Worm (Caenorhabditis elegans) whole organism, L3 larva: ENCODE data around the gene F47B8.3.

Experiments used
- R02D3.7 ChIP-seq: fragments of 150-350 bp; optimal IDR thresholded peaks from 2 replicates; lab custom pipeline; 2014; ENCODE audit warnings: missing biosample characterization, missing genetic modification characterization
- ZK546.5 ChIP-seq: sonication (generic microtip); optimal IDR thresholded peaks from 2 replicates; lab custom pipeline; 2017; ENCODE audit warnings: missing biosample characterization, missing genetic modification characterization
- aly-2 ChIP-seq: fragments of 150-350 bp; optimal IDR thresholded peaks from 2 replicates; lab custom pipeline; 2014; ENCODE audit warnings: missing biosample characterization, missing genetic modification characterization
- ceh-16 ChIP-seq: sonication (generic microtip); optimal IDR thresholded peaks from 2 replicates; lab custom pipeline; 2017; ENCODE audit warnings: missing biosample characterization, missing genetic modification characterization
- ceh-28 ChIP-seq: fragments of 150-350 bp; optimal IDR thresholded peaks from 2 replicates; lab custom pipeline; 2014; ENCODE audit warnings: missing biosample characterization, missing genetic modification reagents, missing genetic modification characterization
- ceh-9 ChIP-seq: sonication (generic microtip); optimal IDR thresholded peaks from 2 replicates; lab custom pipeline; 2018; ENCODE audit warnings: missing biosample characterization, missing genetic modification characterization
- egl-27 ChIP-seq: sonication (generic microtip); optimal IDR thresholded peaks from 4 replicates; lab custom pipeline; 2017; ENCODE audit warnings: missing biosample characterization, missing genetic modification reagents, missing genetic modification characterization
- elt-1 ChIP-seq: fragments of 150-350 bp; optimal IDR thresholded peaks from 2 replicates; lab custom pipeline; 2014; ENCODE audit warnings: missing biosample characterization, missing genetic modification characterization
- elt-2 ChIP-seq: sonication (generic microtip); optimal IDR thresholded peaks from 2 replicates; lab custom pipeline; 2016; ENCODE audit warnings: missing genetic modification reagents, mild to moderate bottlenecking, missing genetic modification characterization, missing compliant biosample characterization
- eor-1 ChIP-seq, 2 experiments: fragments of 150-350 bp; optimal IDR thresholded peaks; 2 replicates each; lab custom pipeline; 2014 to 2018; ENCODE audit warnings: missing biosample characterization in 2 of 2, missing genetic modification characterization in 2 of 2
- fkh-10 ChIP-seq: sonication (generic microtip); optimal IDR thresholded peaks from 2 replicates; lab custom pipeline; 2017; ENCODE audit warnings: missing biosample characterization, missing genetic modification reagents, missing genetic modification characterization
- fkh-2 ChIP-seq: fragments of 150-350 bp; optimal IDR thresholded peaks from 2 replicates; lab custom pipeline; 2014; ENCODE audit warnings: missing biosample characterization, missing genetic modification reagents, missing genetic modification characterization
- fos-1 ChIP-seq: fragments of 150-350 bp; optimal IDR thresholded peaks from 2 replicates; lab custom pipeline; 2014; ENCODE audit warnings: missing biosample characterization, missing genetic modification characterization
- lin-15B ChIP-seq: fragments of 150-350 bp; optimal IDR thresholded peaks from 2 replicates; lab custom pipeline; 2014; ENCODE audit warnings: missing biosample characterization, missing genetic modification characterization
- lin-39 ChIP-seq: fragments of 150-350 bp; optimal IDR thresholded peaks from 2 replicates; lab custom pipeline; 2018; ENCODE audit warnings: missing biosample characterization, missing genetic modification reagents, missing genetic modification characterization
- lsy-12 ChIP-seq: sonication (generic microtip); optimal IDR thresholded peaks from 2 replicates; lab custom pipeline; 2016; ENCODE audit warnings: mild to moderate bottlenecking, missing genetic modification characterization, missing compliant biosample characterization
- mdl-1 ChIP-seq: fragments of 150-350 bp; optimal IDR thresholded peaks from 2 replicates; lab custom pipeline; 2014; ENCODE audit warnings: missing biosample characterization, missing genetic modification characterization
- nhr-12 ChIP-seq: fragments of 150-350 bp; optimal IDR thresholded peaks from 2 replicates; lab custom pipeline; 2014; ENCODE audit warnings: missing biosample characterization, missing genetic modification characterization
- nhr-23 ChIP-seq: fragments of 150-350 bp; optimal IDR thresholded peaks from 2 replicates; lab custom pipeline; 2014; ENCODE audit warnings: missing biosample characterization, missing genetic modification reagents, missing genetic modification characterization
- nhr-237 ChIP-seq: fragments of 150-350 bp; optimal IDR thresholded peaks from 2 replicates; lab custom pipeline; 2014; ENCODE audit warnings: missing biosample characterization, missing genetic modification characterization
- nhr-25 ChIP-seq: sonication (generic microtip); optimal IDR thresholded peaks from 2 replicates; lab custom pipeline; 2017; ENCODE audit warnings: missing biosample characterization, missing genetic modification characterization
- nhr-28 ChIP-seq: fragments of 150-350 bp; optimal IDR thresholded peaks from 2 replicates; lab custom pipeline; 2014; ENCODE audit warnings: missing biosample characterization, missing genetic modification characterization
- nhr-43 ChIP-seq: sonication (generic microtip); optimal IDR thresholded peaks from 2 replicates; lab custom pipeline; 2016; ENCODE audit warnings: mild to moderate bottlenecking, missing genetic modification characterization, missing compliant biosample characterization; ENCODE audit not compliant: poor library complexity, severe bottlenecking
- nhr-67 ChIP-seq: fragments of 150-350 bp; optimal IDR thresholded peaks from 2 replicates; lab custom pipeline; 2014; ENCODE audit warnings: missing biosample characterization, missing genetic modification characterization
- nhr-77 ChIP-seq: fragments of 150-350 bp; optimal IDR thresholded peaks from 2 replicates; lab custom pipeline; 2014; ENCODE audit warnings: missing biosample characterization, missing genetic modification characterization
- pha-4 ChIP-seq: fragments of 150-350 bp; optimal IDR thresholded peaks from 2 replicates; lab custom pipeline; 2014; ENCODE audit warnings: missing biosample characterization, missing genetic modification reagents, missing genetic modification characterization
- pqm-1 ChIP-seq: fragments of 150-350 bp; optimal IDR thresholded peaks from 2 replicates; lab custom pipeline; 2017; ENCODE audit warnings: missing biosample characterization, missing genetic modification characterization, inconsistent platforms
- skn-1 ChIP-seq: fragments of 150-350 bp; optimal IDR thresholded peaks from 2 replicates; lab custom pipeline; 2014; ENCODE audit warnings: missing biosample characterization, missing genetic modification characterization
- tbx-2 ChIP-seq: sonication (generic microtip); optimal IDR thresholded peaks from 2 replicates; lab custom pipeline; 2016; ENCODE audit warnings: mild to moderate bottlenecking, missing genetic modification characterization, missing compliant biosample characterization
- unc-39 ChIP-seq: sonication (generic microtip); optimal IDR thresholded peaks from 4 replicates; lab custom pipeline; 2017; ENCODE audit warnings: missing biosample characterization, missing genetic modification characterization
- unc-62 ChIP-seq: fragments of 150-350 bp; sonication (generic microtip); optimal IDR thresholded peaks from 4 replicates; lab custom pipeline; 2014; ENCODE audit warnings: missing biosample characterization, missing genetic modification reagents, missing genetic modification characterization
- zag-1 ChIP-seq: fragments of 150-350 bp; optimal IDR thresholded peaks from 2 replicates; lab custom pipeline; 2014; ENCODE audit warnings: missing biosample characterization, missing genetic modification characterization
- ztf-11 ChIP-seq: fragments of 150-350 bp; optimal IDR thresholded peaks from 2 replicates; lab custom pipeline; 2014; ENCODE audit warnings: missing biosample characterization, missing genetic modification characterization
- ztf-4 ChIP-seq: fragments of 150-350 bp; optimal IDR thresholded peaks from 2 replicates; lab custom pipeline; 2014; ENCODE audit warnings: missing biosample characterization, missing genetic modification characterization

The F47B8.3 gene

DNA sequence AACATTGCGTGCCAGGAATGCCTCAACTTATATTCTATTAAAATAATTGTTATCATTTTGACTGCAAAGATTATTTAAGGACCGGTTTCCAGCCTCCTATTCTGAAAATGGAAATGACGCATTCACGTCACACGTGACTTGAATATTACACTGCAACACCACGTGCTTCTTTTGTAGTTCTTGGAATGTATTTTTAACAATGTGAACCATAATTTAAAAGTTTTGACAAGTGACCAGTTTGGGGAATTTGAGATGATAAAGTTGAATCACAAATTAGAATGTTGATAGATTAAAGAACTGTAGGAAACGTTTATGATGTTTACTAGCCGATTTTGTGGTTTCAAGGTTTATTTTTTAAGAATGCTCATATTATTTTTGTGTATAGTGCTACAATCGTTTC lies 18.9 kb upstream of the F47B8.3 start, which contains the start of gene F47B8.10:
TSS of gene F47B8.10 (plus strand) at position 301 of the 400 bp plus-strand sequence.
- TF ChIP-seq ZK546.5 (tag; lab: Kevin White, UChicago) (no peak), mdl-1 (tag; lab: Kevin White, UChicago) (no peak), ceh-28 (tag; lab: Kevin White, UChicago) (no peak), eor-1 (tag; optimal IDR thresholded peaks at IDR 0.05; lab: Kevin White, UChicago) (no peak), lin-39 (tag; lab: Kevin White, UChicago) (no peak), ceh-9 (tag; lab: Kevin White, UChicago) (no peak), aly-2 (tag; lab: Kevin White, UChicago) (no peak), R02D3.7 (tag; lab: Kevin White, UChicago) (no peak), unc-62 (no peak), egl-27 (tag; lab: Kevin White, UChicago) (no peak), elt-2 (tag; lab: Kevin White, UChicago) (no peak), lsy-12 (tag; lab: Kevin White, UChicago) (no peak), unc-39 (no peak), nhr-77 (tag; lab: Kevin White, UChicago) (no peak)

DNA sequence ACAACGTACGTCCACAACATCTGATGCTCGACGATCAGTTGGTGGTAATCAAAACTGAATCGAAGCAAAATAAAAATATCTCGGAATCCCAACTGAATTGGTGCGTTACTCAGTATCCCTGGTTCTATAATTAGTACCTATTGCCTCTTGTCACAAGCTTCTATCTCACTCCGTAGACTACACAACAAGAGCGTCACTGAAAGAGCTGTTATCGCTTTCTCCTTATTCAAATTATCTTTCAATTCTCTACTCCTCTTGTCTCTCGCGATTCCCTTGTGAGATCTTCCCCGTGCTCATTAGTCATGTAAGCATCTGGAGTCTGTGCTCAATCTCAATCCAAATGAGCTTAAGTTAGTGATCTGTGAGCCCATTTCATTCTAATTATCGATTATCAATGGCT lies 13.9 kb upstream of the F47B8.3 start, which contains the start of gene srm-6:
TSS of gene srm-6 (plus strand) at position 301 of the 400 bp plus-strand sequence.
- TF ChIP-seq nhr-25 (tag; lab: Kevin White, UChicago) (no peak), ztf-4 (tag; lab: Kevin White, UChicago) (no peak), elt-2 (tag; lab: Kevin White, UChicago) (no peak), egl-27 (tag; lab: Kevin White, UChicago) (no peak), nhr-43 (no peak), pha-4 (no peak), nhr-67 (no peak), pqm-1 (tag; lab: Kevin White, UChicago) (no peak), lin-15B (tag; lab: Kevin White, UChicago) (no peak), aly-2 (tag; lab: Kevin White, UChicago) (no peak), elt-1 (tag; lab: Kevin White, UChicago) (no peak), nhr-23 (tag; lab: Kevin White, UChicago) (no peak), nhr-77 (tag; lab: Kevin White, UChicago) (no peak), eor-1 (tag; optimal IDR thresholded peaks at IDR 0.05; lab: Kevin White, UChicago) (no peak), zag-1 (tag; lab: Kevin White, UChicago) (no peak), fkh-2 (tag; lab: Kevin White, UChicago) (no peak)

DNA sequence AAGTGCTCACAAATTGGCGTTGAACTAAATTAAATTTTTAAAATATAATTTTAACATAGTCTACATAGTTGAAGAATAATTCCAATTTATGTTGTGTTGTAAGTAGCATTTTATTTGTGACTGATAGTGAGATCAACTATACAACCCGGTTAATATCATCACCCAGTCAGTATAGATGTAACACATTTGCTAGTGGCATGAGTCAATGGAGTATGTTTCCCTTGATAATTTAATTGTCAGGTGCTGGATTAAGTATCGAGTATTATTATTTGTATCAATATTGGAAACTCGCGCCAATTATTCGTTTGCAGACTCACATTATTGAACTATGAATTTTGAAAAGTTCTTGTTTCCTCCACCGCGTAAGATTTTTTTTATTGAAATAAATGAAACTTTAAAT lies 12.1 kb upstream of the F47B8.3 start, which contains the start of gene srm-5:
TSS of gene srm-5 (plus strand) at position 301 of the 400 bp plus-strand sequence.
- TF ChIP-seq aly-2 (tag; lab: Kevin White, UChicago), result no peak

DNA sequence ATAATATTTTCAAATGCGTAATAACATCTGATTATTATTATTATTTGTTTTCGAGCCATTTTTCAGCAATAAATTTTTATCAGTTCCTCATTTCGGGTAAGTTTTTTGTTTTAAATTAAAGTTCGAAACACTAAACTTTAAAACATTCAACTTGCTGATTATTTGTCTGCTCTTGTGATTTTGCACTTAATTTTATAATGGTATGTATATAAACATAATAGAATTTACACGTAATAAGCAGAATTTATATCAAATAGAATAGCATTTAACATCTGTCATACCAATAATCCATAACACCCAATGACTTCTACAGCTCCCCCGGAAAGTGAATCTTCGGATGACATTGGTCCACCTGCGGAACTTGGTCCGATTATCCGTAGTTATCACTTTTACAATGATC lies 10.3 kb upstream of the F47B8.3 start, which contains the start of gene srm-4:
TSS of gene srm-4 (plus strand) at position 301 of the 400 bp plus-strand sequence.
- TF ChIP-seq ztf-11 (no peak), fkh-2 (tag; lab: Kevin White, UChicago) (no peak), ceh-9 (tag; lab: Kevin White, UChicago) (no peak), pha-4 (no peak), tbx-2 (tag; lab: Kevin White, UChicago) (no peak), nhr-237 (tag; lab: Kevin White, UChicago) (no peak), skn-1 (tag; lab: Kevin White, UChicago) (no peak), nhr-12 (tag; lab: Kevin White, UChicago) (no peak), nhr-28 (tag; lab: Kevin White, UChicago) (no peak), ceh-16 (tag; lab: Kevin White, UChicago) (no peak), eor-1 (tag; optimal IDR thresholded peaks at IDR 0.05; lab: Kevin White, UChicago) (no peak), fkh-10 (GFP tag; lab: Kevin White, UChicago) (no peak), nhr-77 (tag; lab: Kevin White, UChicago) (no peak), fos-1 (no peak)
- TF ChIP-seq, all 47 proteins: peak for 0

DNA sequence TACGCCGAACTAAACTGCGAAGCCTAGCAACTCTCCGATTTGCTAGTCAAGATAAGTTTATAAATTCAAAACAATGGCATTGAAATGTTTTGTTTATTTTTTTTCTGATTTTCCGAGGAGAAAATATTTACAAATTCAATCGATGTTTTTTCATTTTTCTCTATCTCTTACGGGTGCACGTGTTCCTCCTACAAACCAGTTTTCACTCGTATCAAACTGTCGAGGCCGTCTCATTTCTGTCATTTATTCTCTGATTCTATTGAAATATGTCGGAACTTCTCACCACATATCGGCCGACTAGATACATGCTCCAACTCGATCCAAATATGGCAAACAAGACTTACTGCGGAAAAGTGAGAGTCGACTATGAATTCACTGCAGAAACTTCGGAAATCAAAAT lies 8.7 kb upstream of the F47B8.3 start, which contains the start of gene F47B8.8:
TSS of gene F47B8.8 (plus strand) at position 257 of the 400 bp plus-strand sequence.
- TF ChIP-seq nhr-25 (tag; lab: Kevin White, UChicago) (peak; percentile 4), ceh-16 (tag; lab: Kevin White, UChicago) (no peak), lin-15B (tag; lab: Kevin White, UChicago) (no peak), ceh-9 (tag; lab: Kevin White, UChicago) (no peak)
- TF ChIP-seq, all 47 proteins: peak for 1
